Worm (Caenorhabditis elegans) whole organism, L4 larva: Measurements from ENCODE around the gene dohh-1.

Experiments
- F10B5.3 ChIP-seq: sonication (generic microtip); optimal IDR thresholded peaks from 2 replicates; lab custom pipeline; 2016; ENCODE audit warnings: mild to moderate bottlenecking, missing genetic modification characterization, missing compliant biosample characterization
- F26F4.8 ChIP-seq: fragments of 200-800 bp; sonication (Bioruptor generic); conservative IDR thresholded peaks from 2 replicates; pipeline ENCODE4 v1.3.6; 2022; ENCODE audit warnings: missing genetic modification characterization, missing compliant biosample characterization
- F44E2.7 ChIP-seq: fragments of 200-800 bp; sonication (Bioruptor generic); IDR thresholded peaks from 2 replicates; pipeline ENCODE4 v2.1.2; 2022; ENCODE audit warnings: missing genetic modification characterization, missing compliant biosample characterization
- R02D3.7 ChIP-seq: fragments of 150-350 bp; sonication (generic microtip); optimal IDR thresholded peaks from 3 replicates; lab custom pipeline; 2014; ENCODE audit warnings: missing biosample characterization, missing genetic modification characterization
- Y48G9A.11 ChIP-seq: fragments of 200-800 bp; sonication (Bioruptor generic); IDR thresholded peaks from 2 replicates; pipeline ENCODE4 v1.3.6; 2022; ENCODE audit warnings: missing genetic modification reagents, missing genetic modification characterization, missing compliant biosample characterization
- Y5F2A.4 ChIP-seq: fragments of 200-800 bp; sonication (Bioruptor generic); optimal IDR thresholded peaks from 2 replicates; lab custom pipeline; 2018; ENCODE audit warnings: mild to moderate bottlenecking, missing genetic modification characterization, missing compliant biosample characterization
- Y75B8A.6 ChIP-seq: fragments of 200-800 bp; sonication (Bioruptor generic); IDR thresholded peaks from 2 replicates; pipeline ENCODE4 v1.3.6; 2022; ENCODE audit warnings: missing genetic modification reagents, missing genetic modification characterization, missing compliant biosample characterization
- ZK337.2 ChIP-seq: fragments of 200-800 bp; sonication (Bioruptor generic); IDR thresholded peaks from 2 replicates; pipeline ENCODE4 v1.3.6; 2022; ENCODE audit warnings: missing genetic modification reagents, missing genetic modification characterization, missing compliant biosample characterization
- ZK546.5 ChIP-seq, 2 experiments: sonication (generic microtip); optimal IDR thresholded peaks; 2 replicates each; lab custom pipeline; 2017; ENCODE audit warnings: missing biosample characterization in 2 of 2, missing genetic modification characterization in 2 of 2
- aha-1 ChIP-seq: fragments of 150-350 bp; peaks from one replicate; lab custom pipeline; 2014; ENCODE audit warnings: missing biosample characterization, missing genetic modification characterization
- arid-1 ChIP-seq: fragments of 200-800 bp; sonication (Bioruptor generic); conservative IDR thresholded peaks from 2 replicates; pipeline ENCODE4 v1.3.6; 2022; ENCODE audit warnings: missing genetic modification reagents, missing genetic modification characterization, missing compliant biosample characterization
- ceh-44 ChIP-seq: fragments of 200-800 bp; sonication (Bioruptor generic); IDR thresholded peaks from 2 replicates; pipeline ENCODE4 v1.3.6; 2022; ENCODE audit warnings: missing genetic modification reagents, missing genetic modification characterization, missing compliant biosample characterization
- ceh-62 ChIP-seq: sonication (generic microtip); optimal IDR thresholded peaks from 2 replicates; lab custom pipeline; 2017; ENCODE audit warnings: missing biosample characterization, missing genetic modification characterization
- ceh-82 ChIP-seq: sonication (generic microtip); optimal IDR thresholded peaks from 2 replicates; lab custom pipeline; 2017; ENCODE audit warnings: missing biosample characterization, missing genetic modification characterization
- daf-12 ChIP-seq: fragments of 150-350 bp; optimal IDR thresholded peaks from 2 replicates; lab custom pipeline; 2014; ENCODE audit warnings: missing biosample characterization, missing genetic modification reagents, missing genetic modification characterization
- daf-16 ChIP-seq, 3 experiments: sonication (generic microtip); optimal IDR thresholded peaks; 2 replicates each; lab custom pipeline; 2016 to 2017; ENCODE audit warnings: missing genetic modification characterization in 3 of 3, missing genetic modification reagents in 3 of 3, mild to moderate bottlenecking in 2 of 3, missing compliant biosample characterization in 2 of 3, missing biosample characterization in 1 of 3, moderate library complexity in 1 of 3
- dpl-1 ChIP-seq: fragments of 150-350 bp; optimal IDR thresholded peaks from 2 replicates; lab custom pipeline; 2014; ENCODE audit warnings: missing biosample characterization, missing genetic modification reagents, missing genetic modification characterization
- duxl-1 ChIP-seq: sonication (generic microtip); optimal IDR thresholded peaks from 2 replicates; lab custom pipeline; 2016; ENCODE audit warnings: mild to moderate bottlenecking, missing genetic modification characterization, moderate library complexity, missing compliant biosample characterization; ENCODE audit not compliant: poor library complexity
- dve-1 ChIP-seq: sonication (generic microtip); optimal IDR thresholded peaks from 2 replicates; lab custom pipeline; 2017; ENCODE audit warnings: antibody characterized with exemption, mild to moderate bottlenecking, missing genetic modification characterization, missing compliant biosample characterization; ENCODE audit not compliant: insufficient read depth
- egl-27 ChIP-seq: sonication (generic microtip); optimal IDR thresholded peaks from 3 replicates; lab custom pipeline; 2017; ENCODE audit warnings: missing biosample characterization, missing genetic modification reagents, missing genetic modification characterization
- fos-1 ChIP-seq: fragments of 150-350 bp; optimal IDR thresholded peaks from 2 replicates; lab custom pipeline; 2014; ENCODE audit warnings: missing biosample characterization, missing genetic modification characterization
- hlh-30 ChIP-seq: sonication (generic microtip); optimal IDR thresholded peaks from 2 replicates; lab custom pipeline; 2017; ENCODE audit warnings: antibody characterized with exemption, mild to moderate bottlenecking, missing genetic modification characterization, missing compliant biosample characterization; ENCODE audit not compliant: insufficient read depth
- hmg-1.1 ChIP-seq: fragments of 200-800 bp; sonication (Bioruptor generic); IDR thresholded peaks from 2 replicates; pipeline ENCODE4 v1.3.6; 2022; ENCODE audit warnings: missing genetic modification reagents, missing genetic modification characterization, missing compliant biosample characterization
- jun-1 ChIP-seq: fragments of 150-350 bp; optimal IDR thresholded peaks from 2 replicates; lab custom pipeline; 2014; ENCODE audit warnings: missing biosample characterization, missing genetic modification reagents, missing genetic modification characterization
- lin-13 ChIP-seq: fragments of 150-350 bp; optimal IDR thresholded peaks from 2 replicates; lab custom pipeline; 2014; ENCODE audit warnings: missing biosample characterization, missing genetic modification reagents, missing genetic modification characterization
- lin-29 ChIP-seq: fragments of 200-800 bp; sonication (Bioruptor generic); IDR thresholded peaks from 2 replicates; pipeline ENCODE4 v1.3.6; 2022; ENCODE audit warnings: missing genetic modification reagents, missing genetic modification characterization, missing compliant biosample characterization
- lsy-2 ChIP-seq, 2 experiments: fragments of 150-350 bp in 1 of 2; sonication (generic microtip) in 1 of 2; optimal IDR thresholded peaks; 2 replicates each; lab custom pipeline; 2014 to 2017; ENCODE audit warnings: missing biosample characterization in 2 of 2, missing genetic modification characterization in 2 of 2
- madf-5 ChIP-seq, 2 experiments: fragments of 200-800 bp; sonication (Bioruptor generic); IDR thresholded peaks; 2 replicates each; pipeline ENCODE4 v1.3.6; 2022; ENCODE audit warnings: missing compliant biosample characterization in 2 of 2, missing genetic modification characterization in 2 of 2
- mxl-2 ChIP-seq: fragments of 200-800 bp; sonication (Bioruptor generic); conservative IDR thresholded peaks from 2 replicates; pipeline ENCODE4 v1.3.6; 2022; ENCODE audit warnings: missing genetic modification reagents, missing genetic modification characterization, missing compliant biosample characterization
- nhr-10 ChIP-seq: fragments of 150-350 bp; optimal IDR thresholded peaks from 2 replicates; lab custom pipeline; 2014; ENCODE audit warnings: missing biosample characterization, missing genetic modification characterization
- nhr-111 ChIP-seq: fragments of 200-800 bp; sonication (Bioruptor generic); optimal IDR thresholded peaks from 2 replicates; lab custom pipeline; 2018; ENCODE audit warnings: mild to moderate bottlenecking, missing genetic modification characterization, missing compliant biosample characterization
- nhr-237 ChIP-seq: sonication (generic microtip); optimal IDR thresholded peaks from 2 replicates; lab custom pipeline; 2017; ENCODE audit warnings: missing biosample characterization, missing genetic modification characterization
- nhr-25 ChIP-seq: sonication (generic microtip); optimal IDR thresholded peaks from 2 replicates; lab custom pipeline; 2017; ENCODE audit warnings: missing genetic modification characterization, mild to moderate bottlenecking, missing compliant biosample characterization, antibody characterized with exemption, moderate library complexity, borderline replicate concordance; ENCODE audit not compliant: insufficient read depth
- nhr-42 ChIP-seq: fragments of 200-800 bp; sonication (Bioruptor generic); IDR thresholded peaks from 2 replicates; pipeline ENCODE4 v1.3.6; 2022; ENCODE audit warnings: missing genetic modification characterization, missing compliant biosample characterization
- nhr-48 ChIP-seq: sonication (generic microtip); optimal IDR thresholded peaks from 2 replicates; lab custom pipeline; 2016; ENCODE audit warnings: mild to moderate bottlenecking, missing genetic modification characterization, missing compliant biosample characterization
- nhr-6 ChIP-seq: fragments of 150-350 bp; optimal IDR thresholded peaks from 2 replicates; lab custom pipeline; 2014; ENCODE audit warnings: missing biosample characterization, missing genetic modification characterization
- nhr-76 ChIP-seq: fragments of 150-350 bp; optimal IDR thresholded peaks from 2 replicates; lab custom pipeline; 2014; ENCODE audit warnings: missing biosample characterization, missing genetic modification characterization
- pha-4 ChIP-seq, 2 experiments: fragments of 150-350 bp in 1 of 2; fragments of 200-800 bp in 1 of 2; sonication (Bioruptor generic) in 1 of 2; IDR thresholded peaks in 1 of 2; optimal IDR thresholded peaks in 1 of 2; 2 replicates each; pipeline versions ENCODE4 v1.3.6 to Lab custom; 2014 to 2022; ENCODE audit warnings: missing genetic modification characterization in 2 of 2, missing genetic modification reagents in 2 of 2, missing biosample characterization in 1 of 2, missing compliant biosample characterization in 1 of 2
- pqm-1 ChIP-seq: sonication (generic microtip); optimal IDR thresholded peaks from 2 replicates; lab custom pipeline; 2017; ENCODE audit warnings: missing biosample characterization, missing genetic modification characterization
- set-16 ChIP-seq: fragments of 200-800 bp; sonication (Bioruptor generic); IDR thresholded peaks from 2 replicates; pipeline ENCODE4 v1.3.6; 2022; ENCODE audit warnings: missing genetic modification reagents, missing genetic modification characterization, missing compliant biosample characterization
- skn-1 ChIP-seq: fragments of 150-350 bp; optimal IDR thresholded peaks from 2 replicates; lab custom pipeline; 2014; ENCODE audit warnings: missing biosample characterization, missing genetic modification characterization
- snpc-1.2 ChIP-seq: fragments of 200-800 bp; sonication (Bioruptor generic); IDR thresholded peaks from 2 replicates; pipeline ENCODE4 v1.3.6; 2022; ENCODE audit warnings: missing genetic modification reagents, missing genetic modification characterization, missing compliant biosample characterization
- vab-7 ChIP-seq: fragments of 200-800 bp; sonication (Bioruptor generic); IDR thresholded peaks from 2 replicates; pipeline ENCODE4 v1.3.6; 2022; ENCODE audit warnings: missing genetic modification reagents, missing genetic modification characterization, missing compliant biosample characterization
- zfp-2 ChIP-seq: sonication (generic microtip); optimal IDR thresholded peaks from 2 replicates; lab custom pipeline; 2016; ENCODE audit warnings: mild to moderate bottlenecking, missing genetic modification characterization, missing compliant biosample characterization
- zfp-3 ChIP-seq: fragments of 200-800 bp; sonication (Bioruptor generic); conservative IDR thresholded peaks from 2 replicates; pipeline ENCODE4 v1.3.6; 2022; ENCODE audit warnings: missing genetic modification reagents, missing genetic modification characterization, missing compliant biosample characterization
- zip-11 ChIP-seq: fragments of 200-800 bp; sonication (Bioruptor generic); IDR thresholded peaks from 2 replicates; pipeline ENCODE4 v1.3.6; 2022; ENCODE audit warnings: missing genetic modification characterization, missing compliant biosample characterization
- ztf-11 ChIP-seq: fragments of 150-350 bp; optimal IDR thresholded peaks from 2 replicates; lab custom pipeline; 2014; ENCODE audit warnings: missing biosample characterization, missing genetic modification characterization

dohh-1 gene

DNA sequence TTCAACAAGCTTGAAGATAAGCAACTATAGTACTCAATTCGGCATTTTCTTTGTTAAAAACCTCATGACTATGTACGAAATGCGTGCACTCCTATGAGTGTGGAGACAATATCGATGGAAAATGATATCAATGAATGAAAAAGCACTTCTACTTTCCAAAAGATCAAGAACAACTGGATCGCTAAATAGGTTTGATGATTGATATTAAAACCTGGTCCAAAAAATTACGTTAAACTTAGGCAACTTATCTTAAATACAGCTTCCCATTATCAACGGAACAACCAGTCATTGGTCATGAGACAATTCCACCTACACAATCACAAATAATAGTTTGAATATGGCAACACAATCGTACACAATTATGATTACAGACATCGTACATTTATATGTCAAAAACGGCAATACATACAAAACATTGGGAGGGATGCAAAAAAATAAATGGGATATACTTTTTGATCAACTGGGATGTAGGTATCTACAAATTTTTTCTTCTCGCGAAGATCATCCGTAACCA is 20.0 kb upstream of the dohh-1 start (continued):
- TF ChIP-seq zfp-3 (GFP tag; lab: Robert Waterston, UW) (no peak), F10B5.3 (tag; lab: Kevin White, UChicago) (no peak), daf-12 (no peak), ceh-62 (tag; lab: Kevin White, UChicago) (no peak)

DNA sequence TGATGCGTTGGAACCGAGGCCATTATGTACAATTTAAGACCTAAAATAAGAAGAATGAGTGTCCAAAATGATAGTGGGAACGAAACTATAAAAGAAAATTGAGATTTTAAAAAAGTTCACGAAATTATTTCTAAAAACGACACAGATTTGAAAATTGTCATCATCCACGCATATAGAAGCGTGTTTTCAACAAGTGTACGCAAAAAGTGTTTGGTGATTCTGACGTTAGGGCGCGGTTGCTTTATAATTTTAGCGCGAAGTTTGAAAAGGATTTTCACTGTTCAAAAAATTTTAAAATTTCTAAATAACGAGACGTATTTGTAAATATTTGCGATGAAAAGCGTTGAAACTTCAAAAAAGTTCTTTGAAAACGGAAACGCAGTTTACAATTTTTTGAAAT is 16.4 kb upstream of the dohh-1 start, which contains the start of gene cdc-48.1:
Gene cdc-48.1 (minus strand): TSS at position 40 of the 400 bp plus-strand sequence.
- peak; percentile 74 for TF ChIP-seq ceh-82 (tag; lab: Kevin White, UChicago)
- peak; percentile 98 for TF ChIP-seq nhr-25 (tag; lab: Kevin White, UChicago)
- peak; percentile 99 for TF ChIP-seq hmg-1.1 (GFP tag; lab: Robert Waterston, UW)
- peak; percentile 100 for TF ChIP-seq dpl-1 (GFP tag; lab: Kevin White, UChicago)
- peak; percentile 100 for TF ChIP-seq dve-1 (tag; lab: Kevin White, UChicago)
- peak; percentile 95 for TF ChIP-seq Y48G9A.11 (GFP tag; lab: Robert Waterston, UW)
- peak; percentile 99 for TF ChIP-seq hlh-30 (tag; lab: Kevin White, UChicago)
- TF ChIP-seq daf-12, result peak; percentile 35
- peak; percentile 99 for TF ChIP-seq arid-1 (GFP tag; lab: Robert Waterston, UW)
- peak; percentile 97 for TF ChIP-seq nhr-48 (tag; lab: Kevin White, UChicago)
- peak in 1 of 2 experiments; percentile 90 for TF ChIP-seq ZK546.5 (tag; optimal IDR thresholded peaks at IDR 0.05; lab: Kevin White, UChicago)
- TF ChIP-seq ZK337.2 (GFP tag; lab: Robert Waterston, UW), result peak; percentile 97
- peak; percentile 94 for TF ChIP-seq zfp-2 (tag; lab: Kevin White, UChicago)
- TF ChIP-seq jun-1 (tag; lab: Kevin White, UChicago), result peak; percentile 97
- TF ChIP-seq pqm-1, result peak; percentile 98
- TF ChIP-seq lsy-2 (tag; optimal IDR thresholded peaks at IDR 0.05; lab: Kevin White, UChicago), result peak; percentile 99
- peak; percentile 96 for TF ChIP-seq ceh-44 (GFP tag; lab: Robert Waterston, UW)
- TF ChIP-seq nhr-10 (tag; lab: Kevin White, UChicago), result peak; percentile 98
- TF ChIP-seq mxl-2, result peak; percentile 93
- TF ChIP-seq ztf-11, result peak; percentile 58
- TF ChIP-seq F26F4.8 (GFP tag; lab: Robert Waterston, UW), result peak; percentile 54; the same call in 1 of the 2 replicates
- peak; percentile 97 for TF ChIP-seq Y5F2A.4 (GFP tag; lab: Kevin White, UChicago)
- peak; percentile 65 for TF ChIP-seq egl-27 (tag; lab: Kevin White, UChicago)
- TF ChIP-seq snpc-1.2, result peak; percentile 94
- TF ChIP-seq pha-4 (GFP tag; IDR thresholded peaks at IDR 0.05; lab: Robert Waterston, UW), result peak; percentile 99
- TF ChIP-seq pha-4 (tag; optimal IDR thresholded peaks at IDR 0.05; lab: Kevin White, UChicago), result peak; percentile 100
- peak; percentile 99 for TF ChIP-seq vab-7 (GFP tag; lab: Robert Waterston, UW)
- TF ChIP-seq aha-1, result peak; percentile 100
- TF ChIP-seq lin-13 (GFP tag; lab: Kevin White, UChicago), result peak; percentile 100
- peak; percentile 73 for TF ChIP-seq skn-1
- peak; percentile 91 for TF ChIP-seq nhr-76 (tag; lab: Kevin White, UChicago)
- TF ChIP-seq set-16 (GFP tag; lab: Robert Waterston, UW), result peak; percentile 30; the same call in 1 of the 2 replicates
- TF ChIP-seq madf-5 (GFP tag; IDR thresholded peaks at IDR 0.05; lab: Robert Waterston, UW), result peak; percentile 88 to 94; a peak in 3 of 4 replicates
- peak; percentile 79 for TF ChIP-seq nhr-111
- TF ChIP-seq Y75B8A.6, result peak; percentile 99
- TF ChIP-seq nhr-42 (GFP tag; lab: Robert Waterston, UW), result peak; percentile 99
- TF ChIP-seq zip-11, result peak; percentile 75; the same call in 1 of the 2 replicates
- peak; percentile 100 for TF ChIP-seq nhr-6 (tag; lab: Kevin White, UChicago)
- peak; percentile 89 for TF ChIP-seq nhr-237 (tag; lab: Kevin White, UChicago)
- TF ChIP-seq R02D3.7, result peak; percentile 67
- peak; percentile 98 for TF ChIP-seq lin-29 (GFP tag; lab: Robert Waterston, UW)
- peak; percentile 91 to 94 for TF ChIP-seq daf-16 (GFP tag; optimal IDR thresholded peaks at IDR 0.05; lab: Kevin White, UChicago)
- TF ChIP-seq daf-16 (tag; optimal IDR thresholded peaks at IDR 0.05; lab: Kevin White, UChicago), result peak; percentile 97
- TF ChIP-seq duxl-1 (tag; lab: Kevin White, UChicago), result peak; percentile 98
- peak; percentile 93 for TF ChIP-seq fos-1 (tag; lab: Kevin White, UChicago)
- TF ChIP-seq F44E2.7 (GFP tag; lab: Robert Waterston, UW), result peak; percentile 95
